Fruit fly (Drosophila melanogaster): Measurements from ENCODE around the gene Rbp9.

Gene Rbp9

dm6 chr2L:2972439-2972936 is 17.9 kb downstream of the Rbp9 start, which contains the start of the genes Rrp1 and gammaTub23C (continued):
- no peak for TF ChIP-seq CG11398 (GFP tag; optimal IDR thresholded peaks at IDR 0.05)
- TF ChIP-seq CG2129 (GFP tag; IDR thresholded peaks at IDR 0.05; ENCODE audit: partially characterized antibody), result no peak
- peak; percentile 80 for TF ChIP-seq Fer2 (tag; optimal IDR thresholded peaks at IDR 0.05)
- TF ChIP-seq CkIIα-i1 (GFP tag; IDR thresholded peaks at IDR 0.05), result no peak
- peak; percentile 82 for TF ChIP-seq D19B (GFP tag; optimal IDR thresholded peaks at IDR 0.05)
- peak; percentile 35 for TF ChIP-seq pzg (GFP tag; optimal IDR thresholded peaks at IDR 0.05)
- TF ChIP-seq CG1603 (tag; optimal IDR thresholded peaks at IDR 0.05), result peak; percentile 34
- peak; percentile 93 for TF ChIP-seq CG9437 (GFP tag; optimal IDR thresholded peaks at IDR 0.05)
- no peak for TF ChIP-seq cad (GFP tag; optimal IDR thresholded peaks at IDR 0.05)
- peak; percentile 64; the same call in 1 of the 2 replicates for TF ChIP-seq ro (GFP tag; IDR thresholded peaks at IDR 0.05)
- peak; percentile 19 for TF ChIP-seq CG7987 (GFP tag; optimal IDR thresholded peaks at IDR 0.05)
- TF ChIP-seq ci (GFP tag; IDR thresholded peaks at IDR 0.05), result peak; percentile 56; the same call in 2 of the 3 replicates
- peak; percentile 67 for TF ChIP-seq oc (tag; optimal IDR thresholded peaks at IDR 0.05)
- peak; percentile 47 for TF ChIP-seq pb (GFP tag; optimal IDR thresholded peaks at IDR 0.05)
- peak; percentile 46 for TF ChIP-seq CG17802 (tag; optimal IDR thresholded peaks at IDR 0.05)
- peak; percentile 66; the same call in 1 of the 2 replicates for TF ChIP-seq CG1024 (GFP tag; IDR thresholded peaks at IDR 0.05)
- no peak for TF ChIP-seq crol (GFP tag; IDR thresholded peaks at IDR 0.05)
- peak; percentile 38 for TF ChIP-seq CrebB (tag; optimal IDR thresholded peaks at IDR 0.05)
- TF ChIP-seq Dref (GFP tag; IDR thresholded peaks at IDR 0.05), result peak; percentile 45; the same call in 1 of the 2 replicates
- TF ChIP-seq CG2712 (tag; optimal IDR thresholded peaks at IDR 0.05), result peak; percentile 94
- peak; percentile 56 for TF ChIP-seq Myb (GFP tag; optimal IDR thresholded peaks at IDR 0.05)
- TF ChIP-seq CG10959 (GFP tag; IDR thresholded peaks at IDR 0.05), result peak; percentile 55; the same call in 1 of the 2 replicates
- peak; percentile 63 for TF ChIP-seq CG10565 (GFP tag; optimal IDR thresholded peaks at IDR 0.05)
- peak; percentile 88 for TF ChIP-seq CG15696 (tag; optimal IDR thresholded peaks at IDR 0.05)
- TF ChIP-seq peb (GFP tag; IDR thresholded peaks at IDR 0.05), result peak; percentile 82
- peak; percentile 99 for TF ChIP-seq CG17361 (GFP tag; IDR thresholded peaks at IDR 0.05)
- peak; percentile 85 to 91 for TF ChIP-seq Hr51 (GFP tag; optimal IDR thresholded peaks at IDR 0.05)
- TF ChIP-seq H15 (GFP tag; IDR thresholded peaks at IDR 0.05), result peak; percentile 74; the same call in 2 of the 3 replicates
- TF ChIP-seq CG7271 (tag; optimal IDR thresholded peaks at IDR 0.05), result peak; percentile 35
- peak; percentile 47 for TF ChIP-seq CG4707 (GFP tag; optimal IDR thresholded peaks at IDR 0.05)
- no peak for TF ChIP-seq Neu2 (GFP tag; optimal IDR thresholded peaks at IDR 0.05; ENCODE audit: borderline replicate concordance)
- TF ChIP-seq z (GFP tag; IDR thresholded peaks at IDR 0.05), result no peak
- TF ChIP-seq abd-A (tag; optimal IDR thresholded peaks at IDR 0.05), result no peak
- TF ChIP-seq lbe (GFP tag; optimal IDR thresholded peaks at IDR 0.05), result peak; percentile 75
- TF ChIP-seq CG11093 (GFP tag; IDR thresholded peaks at IDR 0.05), result peak; percentile 88; the same call in 2 of the 3 replicates
- peak; percentile 87 for TF ChIP-seq al (GFP tag; IDR thresholded peaks at IDR 0.05)
- peak; percentile 59; the same call in 1 of the 3 replicates for TF ChIP-seq so (GFP tag; IDR thresholded peaks at IDR 0.05)
- TF ChIP-seq sd (tag; optimal IDR thresholded peaks at IDR 0.05), result no peak
- peak; percentile 75 for TF ChIP-seq ems (GFP tag; optimal IDR thresholded peaks at IDR 0.05)
- TF ChIP-seq ind (GFP tag; optimal IDR thresholded peaks at IDR 0.05), result peak; percentile 93
- TF ChIP-seq CG11085 (GFP tag; IDR thresholded peaks at IDR 0.05), result peak; percentile 77
- peak; percentile 87 for TF ChIP-seq sisA (GFP tag; IDR thresholded peaks at IDR 0.05)
- peak; percentile 63 for TF ChIP-seq fu2 (GFP tag; optimal IDR thresholded peaks at IDR 0.05)
- peak; percentile 72 for TF ChIP-seq CG3838 (GFP tag; optimal IDR thresholded peaks at IDR 0.05)
- TF ChIP-seq exex (tag; optimal IDR thresholded peaks at IDR 0.05), result peak; percentile 63
- peak; percentile 69 for TF ChIP-seq Atf-2 (GFP tag; optimal IDR thresholded peaks at IDR 0.05)
- TF ChIP-seq CG4617 (GFP tag; optimal IDR thresholded peaks at IDR 0.05; ENCODE audit: borderline replicate concordance), result peak; percentile 84
- TF ChIP-seq ewg (GFP tag; optimal IDR thresholded peaks at IDR 0.05), result peak; percentile 85
- TF ChIP-seq gt (GFP tag; IDR thresholded peaks at IDR 0.05), result peak; percentile 47; the same call in 1 of the 2 replicates
- peak; percentile 90 for TF ChIP-seq dysf (GFP tag; IDR thresholded peaks at IDR 0.05)

Data from whole organism, embryonic.